Worm (Caenorhabditis elegans): ENCODE data around the gene daf-18.

Gene daf-18

DNA sequence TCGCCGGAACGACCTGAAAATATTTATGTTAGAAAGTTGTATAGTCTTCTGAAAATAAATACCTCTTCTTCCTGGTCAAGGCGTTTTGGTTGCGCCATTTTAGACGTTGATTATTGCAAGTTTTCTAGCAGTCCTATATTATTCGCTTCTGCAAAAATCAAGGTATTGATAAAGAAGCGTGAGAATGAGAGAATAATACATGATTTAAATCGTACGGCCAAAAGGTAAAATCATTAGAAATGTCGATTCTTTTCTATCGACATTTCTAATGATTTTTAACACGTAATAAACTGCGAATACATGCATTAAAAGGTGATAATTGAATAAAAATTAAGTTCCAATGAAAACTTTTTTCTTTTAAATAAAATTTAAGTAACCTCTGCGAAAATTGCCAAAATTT lies 49.1 kb downstream of the daf-18 start, which contains the start of gene fln-1:
Gene fln-1, minus strand, starts transcription at position 101 of the 400 bp plus-strand sequence.
- TF ChIP-seq T20F7.1 (GFP tag; optimal IDR thresholded peaks at IDR 0.05), result no peak
- TF ChIP-seq dpl-1 (GFP tag; optimal IDR thresholded peaks at IDR 0.05), result no peak
- TF ChIP-seq vab-7 (GFP tag; IDR thresholded peaks at IDR 0.05), result no peak
- TF ChIP-seq zip-11 (GFP tag; IDR thresholded peaks at IDR 0.05), result no peak
- no peak for TF ChIP-seq lin-39 (tag; optimal IDR thresholded peaks at IDR 0.05)
- TF ChIP-seq egl-43 (GFP tag; IDR thresholded peaks at IDR 0.05), result no peak
- no peak for TF ChIP-seq F26F4.8 (GFP tag; conservative IDR thresholded peaks at IDR 0.05)
- TF ChIP-seq spr-1 (tag; optimal IDR thresholded peaks at IDR 0.05), result no peak
- no peak for TF ChIP-seq Y5F2A.4 (GFP tag; optimal IDR thresholded peaks at IDR 0.05)
- TF ChIP-seq mes-2 (tag; optimal IDR thresholded peaks at IDR 0.05; ENCODE audit: poor library complexity, severe bottlenecking), result no peak

DNA sequence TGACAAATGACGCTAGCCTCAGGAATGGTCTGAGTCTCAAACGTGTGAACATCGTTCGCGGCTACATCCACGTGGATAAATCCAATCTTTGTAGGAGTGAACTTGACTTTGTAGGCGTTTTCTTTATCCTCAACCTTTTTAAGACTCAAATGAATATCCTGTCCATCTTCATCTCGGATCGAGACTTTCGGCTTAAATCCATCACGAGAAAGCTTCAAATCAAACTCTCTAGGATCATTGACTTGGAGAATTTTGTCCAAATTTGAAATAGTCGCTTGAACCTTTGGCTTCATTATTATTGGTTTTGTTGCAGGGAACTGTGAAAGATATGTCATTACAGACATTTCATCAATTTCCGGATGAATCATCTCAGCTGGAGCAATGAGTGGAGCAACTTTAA lies 51.0 kb downstream of the daf-18 start:
- TF ChIP-seq Y105C5A.15 (GFP tag; IDR thresholded peaks at IDR 0.05), result no peak
- TF ChIP-seq Y5F2A.4 (GFP tag; optimal IDR thresholded peaks at IDR 0.05), result no peak
- TF ChIP-seq egl-43 (GFP tag; IDR thresholded peaks at IDR 0.05), result no peak
- TF ChIP-seq unc-62 (GFP tag; optimal IDR thresholded peaks at IDR 0.05 in 1 of 2), result peak in 1 of 2 experiments; percentile 92
- no peak for TF ChIP-seq unc-62 (tag; optimal IDR thresholded peaks at IDR 0.05)
- TF ChIP-seq jun-1 (tag; optimal IDR thresholded peaks at IDR 0.05), result no peak
- TF ChIP-seq lim-7 (GFP tag; IDR thresholded peaks at IDR 0.05), result no peak

DNA sequence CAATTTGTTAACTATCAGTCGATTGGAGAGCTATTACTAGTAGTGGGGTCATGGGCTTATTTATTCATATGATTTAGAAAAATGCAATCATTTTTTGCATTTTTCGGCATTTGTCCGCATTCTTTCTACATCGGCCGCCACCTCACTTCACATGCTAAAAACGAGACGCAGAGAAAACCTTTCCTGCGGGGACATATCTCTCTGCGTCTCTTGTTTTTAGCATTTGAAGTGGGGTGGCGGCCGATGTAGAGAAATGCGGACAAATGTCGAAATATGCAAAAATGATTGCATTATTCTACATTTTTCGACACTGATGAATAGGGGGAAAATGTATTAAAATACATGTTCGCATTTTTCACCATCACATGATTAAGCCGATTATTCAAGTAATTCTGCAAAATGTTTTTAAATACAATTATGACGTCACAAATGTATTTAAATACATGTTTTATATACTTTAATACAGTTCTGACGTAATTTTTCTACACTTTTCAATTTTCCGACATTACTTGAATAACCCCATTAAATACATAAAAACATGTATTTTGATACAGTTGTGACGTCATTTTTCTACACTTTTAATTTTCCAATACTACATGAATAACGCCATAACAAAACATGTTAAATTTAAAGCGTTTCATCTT lies 52.7 kb downstream of the daf-18 start:
- peak; percentile 51 for TF ChIP-seq lin-38 (GFP tag; IDR thresholded peaks at IDR 0.05)
- peak; percentile 52 for TF ChIP-seq hlh-30 (tag; optimal IDR thresholded peaks at IDR 0.05; ENCODE audit: insufficient read depth)
- TF ChIP-seq dve-1 (tag; optimal IDR thresholded peaks at IDR 0.05; ENCODE audit: insufficient read depth), result peak; percentile 29
- TF ChIP-seq ceh-28 (tag; optimal IDR thresholded peaks at IDR 0.05), result no peak
- no peak for TF ChIP-seq madf-9 (GFP tag; conservative IDR thresholded peaks at IDR 0.05)
- TF ChIP-seq T20F7.1 (GFP tag; optimal IDR thresholded peaks at IDR 0.05), result no peak
- TF ChIP-seq aha-1 (tag), result peak; percentile 30
- TF ChIP-seq mes-2 (tag; optimal IDR thresholded peaks at IDR 0.05; ENCODE audit: poor library complexity, severe bottlenecking), result peak; percentile 47
- peak; percentile 10 for TF ChIP-seq hlh-11 (tag; optimal IDR thresholded peaks at IDR 0.05)

Measured in whole organism, L4 larva.